Worm (Caenorhabditis elegans): ENCODE results near the gene rgs-11.

DNA sequence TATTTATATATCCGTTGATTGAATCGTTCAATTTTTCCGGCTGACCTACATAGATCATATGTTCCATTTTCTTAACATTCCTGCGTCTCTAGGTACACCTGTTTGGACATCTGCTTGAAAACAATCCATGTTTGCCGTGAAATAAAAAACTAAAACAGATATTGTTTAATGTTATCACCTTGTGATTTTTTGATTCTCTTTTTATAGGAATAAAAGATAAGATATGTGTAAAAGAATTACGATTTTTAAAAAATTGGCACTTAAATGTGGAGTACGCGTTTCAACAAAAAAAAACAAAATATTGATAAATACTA, 17.0 kb upstream of the rgs-11 start:
- TF ChIP-seq klf-2 (GFP tag; conservative IDR thresholded peaks at IDR 0.05) (no peak), T22C8.4 (GFP tag; IDR thresholded peaks at IDR 0.05) (no peak), flt-1 (GFP tag; IDR thresholded peaks at IDR 0.05) (no peak), med-1 (GFP tag; optimal IDR thresholded peaks at IDR 0.05; ENCODE audit: insufficient read depth) (no peak), ztf-23 (GFP tag; IDR thresholded peaks at IDR 0.05) (no peak), ztf-29 (GFP tag; IDR thresholded peaks at IDR 0.05) (no peak), ref-1 (GFP tag; conservative IDR thresholded peaks at IDR 0.05) (no peak), cog-1 (tag; optimal IDR thresholded peaks at IDR 0.05) (no peak)
